Fruit fly (Drosophila melanogaster) whole organism, embryonic: ENCODE results near the gene CG15306.
A peak's percentile ranks its signal among the peaks of the same experiment; 100 is the strongest.

Experiments used
- Adf1 ChIP-seq: fragments of 200-800 bp; sonication (Bioruptor generic); IDR thresholded peaks from 2 replicates; pipeline ENCODE4 v1.3.6; 2022; ENCODE audit warnings: missing biosample characterization, missing genetic modification characterization
- Antp ChIP-seq: fragments of 200-800 bp; sonication (Bioruptor generic); optimal IDR thresholded peaks from 3 replicates; lab custom pipeline; 2016; ENCODE audit warnings: missing biosample characterization, missing genetic modification characterization
- Asciz ChIP-seq: fragments of 200-800 bp; sonication (Bioruptor generic); optimal IDR thresholded peaks from 2 replicates; lab custom pipeline; 2017; ENCODE audit warnings: missing biosample characterization, mild to moderate bottlenecking, missing genetic modification characterization, missing genetic modification reagents
- CG11247 ChIP-seq: fragments of 200-800 bp; sonication (Bioruptor generic); IDR thresholded peaks from 2 replicates; pipeline ENCODE4 v1.3.6; 2022; ENCODE audit warnings: missing biosample characterization, missing genetic modification characterization
- CG12236 ChIP-seq: fragments of 200-800 bp; sonication (Bioruptor generic); optimal IDR thresholded peaks from 2 replicates; lab custom pipeline; 2016; ENCODE audit warnings: missing biosample characterization, missing genetic modification characterization
- CG1233 ChIP-seq: fragments of 200-800 bp; sonication (Bioruptor generic); optimal IDR thresholded peaks from 4 replicates; lab custom pipeline; 2018; ENCODE audit warnings: missing biosample characterization, mild to moderate bottlenecking, missing genetic modification characterization
- CG16813 ChIP-seq: fragments of 200-800 bp; sonication (Bioruptor generic); IDR thresholded peaks from 3 replicates; pipeline ENCODE4 v1.3.6; 2022; ENCODE audit warnings: missing biosample characterization, missing genetic modification characterization; ENCODE audit not compliant: partially characterized antibody
- CG2129 ChIP-seq: fragments of 200-800 bp; sonication (Bioruptor generic); IDR thresholded peaks from 2 replicates; pipeline ENCODE4 v1.3.6; 2022; ENCODE audit warnings: missing biosample characterization, missing genetic modification characterization; ENCODE audit not compliant: partially characterized antibody
- CG2199 ChIP-seq: fragments of 200-800 bp; sonication (Bioruptor generic); IDR thresholded peaks from 3 replicates; pipeline ENCODE4 v1.3.6; 2022; ENCODE audit warnings: missing biosample characterization, missing genetic modification characterization
- CG2678 ChIP-seq: fragments of 200-800 bp; sonication (Bioruptor generic); optimal IDR thresholded peaks from 3 replicates; lab custom pipeline; 2019; ENCODE audit warnings: missing biosample characterization, mild to moderate bottlenecking, missing genetic modification characterization, moderate library complexity
- CG2875 ChIP-seq: fragments of 200-800 bp; sonication (Bioruptor generic); optimal IDR thresholded peaks from 2 replicates; lab custom pipeline; 2017; ENCODE audit warnings: missing biosample characterization, mild to moderate bottlenecking, missing genetic modification characterization, missing genetic modification reagents
- CG33557 ChIP-seq: fragments of 200-800 bp; sonication (Bioruptor generic); optimal IDR thresholded peaks from 2 replicates; lab custom pipeline; 2019; ENCODE audit warnings: missing biosample characterization, mild to moderate bottlenecking, missing genetic modification characterization, moderate library complexity
- CG6683 ChIP-seq: fragments of 200-800 bp; sonication (Bioruptor generic); optimal IDR thresholded peaks from 2 replicates; lab custom pipeline; 2017; ENCODE audit warnings: missing biosample characterization, mild to moderate bottlenecking, missing genetic modification characterization, missing genetic modification reagents
- CG6689 ChIP-seq: fragments of 200-800 bp; sonication (Bioruptor generic); IDR thresholded peaks from 2 replicates; pipeline ENCODE4 v1.3.6; 2022; ENCODE audit warnings: missing biosample characterization, missing genetic modification characterization
- CG7271 ChIP-seq: fragments of 200-800 bp; sonication (Bioruptor generic); optimal IDR thresholded peaks from 2 replicates; lab custom pipeline; 2018; ENCODE audit warnings: missing biosample characterization, mild to moderate bottlenecking, missing genetic modification characterization, moderate library complexity
- CG7963 ChIP-seq: fragments of 200-800 bp; sonication (Bioruptor generic); IDR thresholded peaks from 3 replicates; pipeline ENCODE4 v1.3.6; 2022; ENCODE audit warnings: missing biosample characterization, missing genetic modification characterization; ENCODE audit not compliant: partially characterized antibody
- CG7987 ChIP-seq: fragments of 200-800 bp; sonication (Bioruptor generic); optimal IDR thresholded peaks from 2 replicates; lab custom pipeline; 2018; ENCODE audit warnings: missing biosample characterization, mild to moderate bottlenecking, missing genetic modification characterization, moderate library complexity
- CG8089 ChIP-seq: fragments of 200-800 bp; sonication (Bioruptor generic); optimal IDR thresholded peaks from 3 replicates; lab custom pipeline; 2016; ENCODE audit warnings: missing biosample characterization, missing genetic modification characterization
- CG8765 ChIP-seq: fragments of 200-800 bp; sonication (Bioruptor generic); IDR thresholded peaks from 2 replicates; pipeline ENCODE4 v1.3.6; 2022; ENCODE audit warnings: missing biosample characterization, missing genetic modification characterization
- CG9727 ChIP-seq: fragments of 200-800 bp; sonication (Bioruptor generic); optimal IDR thresholded peaks from 3 replicates; lab custom pipeline; 2017; ENCODE audit warnings: missing biosample characterization, mild to moderate bottlenecking, missing genetic modification characterization
- D ChIP-seq, 2 experiments: fragments of 200-800 bp in 1 of 2; fragments of >200 bp in 1 of 2; sonication (Bioruptor generic) in 1 of 2; optimal IDR thresholded peaks; 2 replicates in 1 of 2; 3 replicates in 1 of 2; lab custom pipeline; 2017; ENCODE audit warnings: mild to moderate bottlenecking in 1 of 2, missing biosample characterization in 1 of 2, missing genetic modification characterization in 1 of 2, missing genetic modification reagents in 1 of 2
- D19B ChIP-seq: fragments of 200-800 bp; sonication (Bioruptor generic); optimal IDR thresholded peaks from 2 replicates; lab custom pipeline; 2017; ENCODE audit warnings: missing biosample characterization, mild to moderate bottlenecking, missing genetic modification characterization
- E2f1 ChIP-seq: fragments of 200-800 bp; sonication (Bioruptor generic); IDR thresholded peaks from 2 replicates; pipeline ENCODE4 v1.3.6; 2022; ENCODE audit warnings: missing biosample characterization, missing genetic modification characterization
- ERR ChIP-seq: fragments of 200-800 bp; sonication (Bioruptor generic); optimal IDR thresholded peaks from 2 replicates; lab custom pipeline; 2016; ENCODE audit warnings: missing biosample characterization, missing genetic modification characterization
- Ets65A ChIP-seq: fragments of 200-800 bp; sonication (Bioruptor generic); peaks from one replicate; lab custom pipeline; 2016; ENCODE audit warnings: missing biosample characterization, missing genetic modification characterization
- Fer2 ChIP-seq: fragments of 200-800 bp; sonication (Bioruptor generic); optimal IDR thresholded peaks from 2 replicates; lab custom pipeline; 2018; ENCODE audit warnings: missing biosample characterization, mild to moderate bottlenecking, missing genetic modification characterization, moderate library complexity
- HLH3B ChIP-seq: fragments of 200-800 bp; sonication (Bioruptor generic); IDR thresholded peaks from 2 replicates; pipeline ENCODE4 v1.3.6; 2022; ENCODE audit warnings: missing biosample characterization, missing genetic modification characterization
- HLH4C ChIP-seq: fragments of 200-800 bp; sonication (Bioruptor generic); IDR thresholded peaks from 3 replicates; pipeline ENCODE4 v1.3.6; 2022; ENCODE audit warnings: missing biosample characterization, missing genetic modification characterization; ENCODE audit not compliant: partially characterized antibody
- Med ChIP-seq: fragments of 200-800 bp; sonication (Bioruptor generic); peaks from one replicate; lab custom pipeline; 2016; ENCODE audit warnings: missing biosample characterization, missing genetic modification characterization, mild to moderate bottlenecking, inconsistent platforms, moderate library complexity
- NFAT ChIP-seq: fragments of 200-800 bp; sonication (Bioruptor generic); IDR thresholded peaks from 2 replicates; pipeline ENCODE4 v1.3.6; 2022; ENCODE audit warnings: missing biosample characterization, missing genetic modification characterization
- Nf-YB ChIP-seq: fragments of 200-800 bp; sonication (Bioruptor generic); optimal IDR thresholded peaks from 3 replicates; lab custom pipeline; 2019; ENCODE audit warnings: missing biosample characterization, mild to moderate bottlenecking, missing genetic modification characterization, moderate library complexity
- amos ChIP-seq: fragments of 200-800 bp; sonication (Bioruptor generic); IDR thresholded peaks from 2 replicates; pipeline ENCODE4 v1.3.6; 2022; ENCODE audit warnings: missing biosample characterization, missing genetic modification characterization; ENCODE audit not compliant: partially characterized antibody
- ara ChIP-seq: fragments of 200-800 bp; sonication (Bioruptor generic); IDR thresholded peaks from 2 replicates; pipeline ENCODE4 v1.3.6; 2022; ENCODE audit warnings: missing biosample characterization, missing genetic modification characterization
- cas ChIP-seq: fragments of 200-800 bp; sonication (Bioruptor generic); IDR thresholded peaks from 2 replicates; pipeline ENCODE4 v1.3.6; 2022; ENCODE audit warnings: missing biosample characterization, missing genetic modification characterization
- croc ChIP-seq: fragments of 200-800 bp; sonication (Bioruptor generic); conservative IDR thresholded peaks from 3 replicates; pipeline ENCODE4 v1.3.6; 2022; ENCODE audit warnings: missing biosample characterization, missing genetic modification characterization
- da ChIP-seq: fragments of 200-800 bp; sonication (Bioruptor generic); optimal IDR thresholded peaks from 2 replicates; lab custom pipeline; 2016; ENCODE audit warnings: missing biosample characterization, missing genetic modification characterization
- dpn ChIP-seq, 2 experiments: fragments of 200-800 bp; sonication (Bioruptor generic); optimal IDR thresholded peaks; 3 replicates each; lab custom pipeline; 2016; ENCODE audit warnings: missing biosample characterization in 2 of 2, missing genetic modification characterization in 2 of 2
- fd96Cb ChIP-seq: fragments of 200-800 bp; sonication (Bioruptor generic); optimal IDR thresholded peaks from 2 replicates; lab custom pipeline; 2018; ENCODE audit warnings: missing biosample characterization, mild to moderate bottlenecking, missing genetic modification characterization, moderate library complexity
- grn ChIP-seq: fragments of 200-800 bp; sonication (Bioruptor generic); optimal IDR thresholded peaks from 3 replicates; lab custom pipeline; 2017; ENCODE audit warnings: missing biosample characterization, missing genetic modification characterization
- hb ChIP-seq: fragments of 200-800 bp; sonication (Bioruptor generic); IDR thresholded peaks from 3 replicates; pipeline ENCODE4 v1.3.6; 2022; ENCODE audit warnings: missing biosample characterization, missing genetic modification characterization; ENCODE audit not compliant: partially characterized antibody
- knrl ChIP-seq: fragments of 200-800 bp; sonication (Bioruptor generic); IDR thresholded peaks from 3 replicates; pipeline ENCODE4 v1.3.6; 2022; ENCODE audit warnings: missing biosample characterization, missing genetic modification characterization; ENCODE audit not compliant: partially characterized antibody
- nerfin-2 ChIP-seq: fragments of 200-800 bp; sonication (Bioruptor generic); IDR thresholded peaks from 2 replicates; pipeline ENCODE4 v1.3.6; 2022; ENCODE audit warnings: missing biosample characterization, missing genetic modification characterization; ENCODE audit not compliant: partially characterized antibody
- otp ChIP-seq: fragments of 200-800 bp; sonication (Bioruptor generic); IDR thresholded peaks from 3 replicates; pipeline ENCODE4, ENCODE4 v1.3.6; 2022; ENCODE audit warnings: missing biosample characterization, missing genetic modification characterization
- pfk ChIP-seq: fragments of 200-800 bp; sonication (Bioruptor generic); optimal IDR thresholded peaks from 2 replicates; lab custom pipeline; 2018; ENCODE audit warnings: missing biosample characterization, mild to moderate bottlenecking, missing genetic modification characterization, moderate library complexity
- pum ChIP-seq: fragments of 200-800 bp; sonication (Bioruptor generic); optimal IDR thresholded peaks from 2 replicates; lab custom pipeline; 2016; ENCODE audit warnings: missing biosample characterization, missing genetic modification characterization
- sim ChIP-seq: fragments of 200-800 bp; sonication (Bioruptor generic); IDR thresholded peaks from 2 replicates; pipeline ENCODE4 v1.3.6; 2022; ENCODE audit warnings: missing biosample characterization, missing genetic modification characterization
- slp2 ChIP-seq: fragments of 200-800 bp; sonication (Bioruptor generic); optimal IDR thresholded peaks from 2 replicates; lab custom pipeline; 2016; ENCODE audit warnings: missing biosample characterization, missing genetic modification characterization
- vvl ChIP-seq: fragments of 200-800 bp; sonication (Bioruptor generic); IDR thresholded peaks from 2 replicates; pipeline ENCODE4 v1.3.6; 2022; ENCODE audit warnings: missing biosample characterization, missing genetic modification characterization
- zfh1 ChIP-seq: fragments of 200-800 bp; sonication (Bioruptor generic); IDR thresholded peaks from 3 replicates; pipeline ENCODE4 v1.3.6; 2022; ENCODE audit warnings: missing biosample characterization, missing genetic modification characterization

CG15306 gene

DNA sequence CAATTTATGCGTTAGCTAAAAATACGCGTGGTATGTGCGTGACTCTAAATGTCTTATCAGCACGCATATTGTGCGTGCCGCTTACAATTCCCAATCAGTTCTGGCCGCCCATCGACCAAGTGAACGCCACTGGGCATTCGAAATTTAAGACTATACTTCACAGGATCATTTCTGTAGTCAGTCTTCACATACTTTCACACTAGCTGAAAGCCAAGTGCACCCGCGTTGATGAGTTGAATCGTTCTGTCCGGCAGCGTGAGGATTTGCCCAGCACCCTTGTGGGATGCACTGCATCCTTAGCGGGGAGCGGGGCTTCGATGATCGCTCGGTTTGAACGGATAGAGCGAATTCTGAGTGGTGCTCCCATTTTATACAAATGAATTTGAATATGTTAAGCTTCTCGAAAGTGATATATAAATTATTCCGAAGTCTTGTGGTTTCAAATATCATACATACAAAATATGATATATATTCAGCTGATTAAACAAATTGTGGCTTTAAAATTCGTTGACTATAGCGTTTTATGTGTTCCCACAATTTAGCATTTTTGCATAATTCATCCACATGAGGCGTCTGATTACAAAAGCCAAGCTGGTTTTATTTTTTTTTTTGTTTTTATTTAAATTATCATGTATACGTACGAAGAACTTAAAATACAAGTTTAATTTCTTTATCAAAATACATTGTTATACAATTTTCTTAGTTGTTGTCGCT lies 16.5 kb upstream of the CG15306 start (continued):
- no peak for TF ChIP-seq CG2875 (GFP tag; lab: Kevin White, UChicago)
- no peak for TF ChIP-seq CG1233 (GFP tag; lab: Kevin White, UChicago)
- TF ChIP-seq Med: peak; percentile 83
- no peak for TF ChIP-seq Asciz (GFP tag; lab: Kevin White, UChicago)
- no peak for TF ChIP-seq grn (GFP tag; lab: Kevin White, UChicago)
- TF ChIP-seq Antp (GFP tag; lab: Kevin White, UChicago): peak; percentile 20
- TF ChIP-seq CG12236 (GFP tag; lab: Kevin White, UChicago): no peak
- TF ChIP-seq fd96Cb (tag; lab: Kevin White, UChicago): no peak
- no peak for TF ChIP-seq E2f1 (GFP tag; lab: Robert Waterston, UW)
- no peak for TF ChIP-seq slp2 (GFP tag; lab: Kevin White, UChicago)
- TF ChIP-seq pum (GFP tag; lab: Kevin White, UChicago): peak; percentile 2
- no peak for TF ChIP-seq D (optimal IDR thresholded peaks at IDR 0.05; lab: Kevin White, UChicago)
- TF ChIP-seq D (GFP tag; optimal IDR thresholded peaks at IDR 0.05; lab: Kevin White, UChicago): no peak
- TF ChIP-seq da (GFP tag; lab: Kevin White, UChicago): no peak
- TF ChIP-seq ara: no peak
- no peak for TF ChIP-seq nerfin-2 (GFP tag; lab: Robert Waterston, UW)
- no peak for TF ChIP-seq HLH4C (GFP tag; lab: Robert Waterston, UW)
- TF ChIP-seq CG8089: no peak
- TF ChIP-seq CG7963 (GFP tag; lab: Robert Waterston, UW): no peak
- TF ChIP-seq cas: no peak
- peak; percentile 85 for TF ChIP-seq CG7987 (GFP tag; lab: Kevin White, UChicago)
- TF ChIP-seq sim (GFP tag; lab: Robert Waterston, UW): no peak
- no peak for TF ChIP-seq hb (GFP tag; lab: Robert Waterston, UW)
- peak; percentile 14 for TF ChIP-seq CG2678 (tag; lab: Kevin White, UChicago)
- no peak for TF ChIP-seq Ets65A (GFP tag; lab: Kevin White, UChicago)
- no peak for TF ChIP-seq CG16813 (GFP tag; lab: Robert Waterston, UW)
- TF ChIP-seq Fer2 (tag; lab: Kevin White, UChicago): no peak
- TF ChIP-seq CG11247 (GFP tag; lab: Robert Waterston, UW): no peak
- no peak for TF ChIP-seq vvl (GFP tag; lab: Robert Waterston, UW)
- peak; percentile 31; the same call in 1 of the 3 replicates for TF ChIP-seq knrl (GFP tag; lab: Robert Waterston, UW)
- no peak for TF ChIP-seq NFAT (GFP tag; lab: Robert Waterston, UW)
- TF ChIP-seq CG33557: no peak
- TF ChIP-seq amos: peak; percentile 26; the same call in 1 of the 2 replicates
- TF ChIP-seq ERR (GFP tag; lab: Kevin White, UChicago): no peak
- 0 out of 3 replicates have a peak, but pooled peaks have one; percentile 50 for TF ChIP-seq CG2199 (GFP tag; lab: Robert Waterston, UW)
- TF ChIP-seq CG7271: no peak
- TF ChIP-seq CG9727 (GFP tag; lab: Kevin White, UChicago): no peak
- TF ChIP-seq CG2129 (GFP tag; lab: Robert Waterston, UW): no peak
- 0 out of 3 replicates have a peak, but pooled peaks have one; percentile 11 for TF ChIP-seq zfh1 (GFP tag; lab: Robert Waterston, UW)
- TF ChIP-seq Nf-YB: no peak
- TF ChIP-seq CG8765 (GFP tag; lab: Robert Waterston, UW): no peak
- no peak for TF ChIP-seq Adf1 (GFP tag; lab: Robert Waterston, UW)
- no peak for TF ChIP-seq dpn (GFP tag; optimal IDR thresholded peaks at IDR 0.05; lab: Kevin White, UChicago)
- no peak for TF ChIP-seq croc
- TF ChIP-seq HLH3B (GFP tag; lab: Robert Waterston, UW): 0 out of 2 replicates have a peak, but pooled peaks have one; percentile 13
- TF ChIP-seq pfk (GFP tag; lab: Kevin White, UChicago): no peak
- TF ChIP-seq D19B (GFP tag; lab: Kevin White, UChicago): no peak
- no peak for TF ChIP-seq CG6683 (GFP tag; lab: Kevin White, UChicago)
- TF ChIP-seq CG6689 (GFP tag; lab: Robert Waterston, UW): no peak
- TF ChIP-seq otp (GFP tag; lab: Robert Waterston, UW): 0 out of 3 replicates have a peak, but pooled peaks have one; percentile 18
